Worm (Caenorhabditis elegans) whole organism, mixed stage, embryonic: ENCODE results near the gene srx-67.

Experiments used
- ces-1 ChIP-seq: fragments of 150-350 bp; optimal IDR thresholded peaks from 2 replicates; lab custom pipeline; 2014; ENCODE audit warnings: missing biosample characterization, missing genetic modification reagents, missing genetic modification characterization
- cnd-1 ChIP-seq: fragments of 200-800 bp; sonication (Bioruptor generic); optimal IDR thresholded peaks from 2 replicates; lab custom pipeline; 2018; ENCODE audit warnings: mild to moderate bottlenecking, missing genetic modification characterization, missing compliant biosample characterization
- hlh-1 ChIP-seq: fragments of 150-350 bp; optimal IDR thresholded peaks from 2 replicates; lab custom pipeline; 2014; ENCODE audit warnings: missing biosample characterization, missing genetic modification reagents, missing genetic modification characterization
- lin-13 ChIP-seq: fragments of 150-350 bp; optimal IDR thresholded peaks from 2 replicates; lab custom pipeline; 2014; ENCODE audit warnings: missing biosample characterization, missing genetic modification characterization
- nhr-237 ChIP-seq: fragments of 150-350 bp; optimal IDR thresholded peaks from 2 replicates; lab custom pipeline; 2014; ENCODE audit warnings: missing biosample characterization, missing genetic modification characterization
- nhr-76 ChIP-seq: sonication (generic microtip); optimal IDR thresholded peaks from 2 replicates; lab custom pipeline; 2017; ENCODE audit warnings: missing biosample characterization, missing genetic modification characterization
- pha-4 ChIP-seq: fragments of 150-350 bp; optimal IDR thresholded peaks from 2 replicates; lab custom pipeline; 2018; ENCODE audit warnings: missing biosample characterization, missing genetic modification reagents, missing genetic modification characterization
- snpc-4 ChIP-seq: fragments of 150-350 bp; optimal IDR thresholded peaks from 2 replicates; lab custom pipeline; 2014; ENCODE audit warnings: missing biosample characterization, missing genetic modification characterization
- unc-62 ChIP-seq: fragments of 150-350 bp; optimal IDR thresholded peaks from 2 replicates; lab custom pipeline; 2014; ENCODE audit warnings: missing biosample characterization, missing genetic modification reagents, missing genetic modification characterization
- zip-8 ChIP-seq: fragments of 150-350 bp; optimal IDR thresholded peaks from 2 replicates; lab custom pipeline; 2014; ENCODE audit warnings: missing biosample characterization, missing genetic modification characterization

- TF ChIP-seq ces-1 (GFP tag; lab: Kevin White, UChicago): no peak
- TF ChIP-seq hlh-1 (tag; lab: Kevin White, UChicago): no peak
- TF ChIP-seq zip-8 (tag; lab: Kevin White, UChicago): no peak
- no peak for TF ChIP-seq pha-4 (tag; lab: Kevin White, UChicago)
- TF ChIP-seq nhr-237: no peak
- no peak for TF ChIP-seq unc-62 (GFP tag; lab: Kevin White, UChicago)
- no peak for TF ChIP-seq nhr-76
- no peak for TF ChIP-seq cnd-1 (tag; lab: Kevin White, UChicago)
- TF ChIP-seq snpc-4 (tag; lab: Kevin White, UChicago): no peak
- no peak for TF ChIP-seq lin-13 (tag; lab: Kevin White, UChicago)
These were observed 47.1 kb downstream of the srx-67 start, which contains the start of gene cyp-34A7 for ce11 chrV:3963715-3964114.
